Fruit fly (Drosophila melanogaster) whole organism, embryonic: ENCODE data around the gene sxe2.

Source experiments
- Chrac-16 ChIP-seq: fragments of 200-800 bp; sonication (Bioruptor generic); optimal IDR thresholded peaks from 3 replicates; lab custom pipeline; 2016; ENCODE audit warnings: missing biosample characterization, missing genetic modification characterization
- Fer2 ChIP-seq: fragments of 200-800 bp; sonication (Bioruptor generic); optimal IDR thresholded peaks from 2 replicates; lab custom pipeline; 2018; ENCODE audit warnings: missing biosample characterization, mild to moderate bottlenecking, missing genetic modification characterization, moderate library complexity
- ind ChIP-seq: fragments of 200-800 bp; sonication (Bioruptor generic); optimal IDR thresholded peaks from 3 replicates; lab custom pipeline; 2016; ENCODE audit warnings: missing biosample characterization, missing genetic modification characterization
- kah ChIP-seq: fragments of 200-800 bp; sonication (Bioruptor generic); optimal IDR thresholded peaks from 2 replicates; lab custom pipeline; 2018; ENCODE audit warnings: missing biosample characterization, mild to moderate bottlenecking, missing genetic modification characterization
- nom ChIP-seq: fragments of 200-800 bp; sonication (Bioruptor generic); optimal IDR thresholded peaks from 2 replicates; lab custom pipeline; 2017; ENCODE audit warnings: missing biosample characterization, missing genetic modification characterization, mild to moderate bottlenecking, moderate library complexity, missing genetic modification reagents
- oc ChIP-seq: fragments of 200-800 bp; sonication (Bioruptor generic); optimal IDR thresholded peaks from 2 replicates; lab custom pipeline; 2018; ENCODE audit warnings: missing biosample characterization, mild to moderate bottlenecking, missing genetic modification characterization, moderate library complexity
- p53 ChIP-seq: fragments of 200-800 bp; sonication (Bioruptor generic); optimal IDR thresholded peaks from 2 replicates; lab custom pipeline; 2016; ENCODE audit warnings: missing biosample characterization, missing genetic modification characterization
- tll ChIP-seq, 2 experiments: fragments of 200-800 bp in 1 of 2; fragments of >200 bp in 1 of 2; sonication (Bioruptor generic) in 1 of 2; optimal IDR thresholded peaks; 2 replicates each; lab custom pipeline; 2017 to 2019; ENCODE audit warnings: missing biosample characterization in 2 of 2, missing genetic modification characterization in 2 of 2, mild to moderate bottlenecking in 1 of 2, moderate library complexity in 1 of 2

DNA sequence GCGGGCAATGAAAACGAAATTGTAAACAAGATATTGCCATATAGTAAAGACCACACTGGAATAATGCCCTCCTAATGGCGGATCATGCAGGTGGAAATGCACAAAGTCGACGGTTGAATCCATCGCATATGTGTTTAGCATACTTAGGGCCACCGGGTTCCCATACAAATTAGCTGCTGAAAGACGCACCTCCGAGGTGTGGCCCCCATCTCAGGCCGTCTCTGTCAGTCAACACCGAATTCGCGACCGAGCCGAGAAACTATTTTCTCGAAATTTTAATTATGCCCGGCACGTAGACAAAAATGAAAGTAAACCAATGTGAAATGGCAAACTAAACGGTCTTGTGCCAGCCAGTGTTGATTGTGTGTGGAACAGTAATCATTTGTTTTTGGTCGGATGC is 5.4 kb upstream of the sxe2 start:
- TF ChIP-seq Chrac-16 (GFP tag; lab: Kevin White, UChicago) (no peak), tll (GFP tag; optimal IDR thresholded peaks at IDR 0.05; lab: Kevin White, UChicago) (no peak), p53 (no peak), ind (no peak), kah (GFP tag; lab: Kevin White, UChicago) (no peak), nom (no peak), oc (no peak), Fer2 (no peak)
